Worm (Caenorhabditis elegans): ENCODE data around the gene hphd-1.

Gene hphd-1

ce11 chrII:12961293-12961692 is 35.1 kb downstream of the hphd-1 start:
- TF ChIP-seq hmg-4 (GFP tag; optimal IDR thresholded peaks at IDR 0.05): no peak
- no peak for TF ChIP-seq tbx-37 (GFP tag; conservative IDR thresholded peaks at IDR 0.05)
- no peak for TF ChIP-seq F13C5.2 (tag; optimal IDR thresholded peaks at IDR 0.05)
- no peak for TF ChIP-seq sea-1 (GFP tag; conservative IDR thresholded peaks at IDR 0.05)
- no peak for TF ChIP-seq tra-4 (tag; optimal IDR thresholded peaks at IDR 0.05)
- TF ChIP-seq scrt-1 (GFP tag; IDR thresholded peaks at IDR 0.05): no peak
- TF ChIP-seq tbx-11 (GFP tag; IDR thresholded peaks at IDR 0.05): no peak
- TF ChIP-seq B0310.2 (tag; optimal IDR thresholded peaks at IDR 0.05): no peak
- no peak for TF ChIP-seq ama-1 (optimal IDR thresholded peaks at IDR 0.05)
- no peak for TF ChIP-seq aly-1 (tag; optimal IDR thresholded peaks at IDR 0.05)
- TF ChIP-seq ceh-13 (GFP tag; optimal IDR thresholded peaks at IDR 0.05): no peak
- no peak for TF ChIP-seq hmbx-1 (tag; optimal IDR thresholded peaks at IDR 0.05)

- TF ChIP-seq ets-7 (tag; optimal IDR thresholded peaks at IDR 0.05): no peak
- no peak for TF ChIP-seq ceh-13 (GFP tag; optimal IDR thresholded peaks at IDR 0.05)
- no peak for TF ChIP-seq ceh-36 (tag; optimal IDR thresholded peaks at IDR 0.05)
- no peak for TF ChIP-seq hmg-4 (GFP tag; optimal IDR thresholded peaks at IDR 0.05)
- no peak for TF ChIP-seq pes-1 (GFP tag; IDR thresholded peaks at IDR 0.05)
- TF ChIP-seq ama-1 (optimal IDR thresholded peaks at IDR 0.05): no peak
- no peak for TF ChIP-seq F13C5.2 (tag; optimal IDR thresholded peaks at IDR 0.05)
- no peak for TF ChIP-seq tra-4 (tag; optimal IDR thresholded peaks at IDR 0.05)
- no peak for TF ChIP-seq aly-1 (tag; optimal IDR thresholded peaks at IDR 0.05)
- TF ChIP-seq tbx-11 (GFP tag; IDR thresholded peaks at IDR 0.05): no peak
- no peak for TF ChIP-seq hnd-1 (tag; optimal IDR thresholded peaks at IDR 0.05)
- no peak for TF ChIP-seq hmbx-1 (tag; optimal IDR thresholded peaks at IDR 0.05)
- no peak for TF ChIP-seq B0310.2 (tag; optimal IDR thresholded peaks at IDR 0.05)
- no peak for TF ChIP-seq scrt-1 (GFP tag; IDR thresholded peaks at IDR 0.05)
- no peak for TF ChIP-seq tbx-37 (GFP tag; conservative IDR thresholded peaks at IDR 0.05)
Observed at ce11 chrII:12960206-12960605, 36.2 kb downstream of the hphd-1 start.

ce11 chrII:12954670-12955069 is 41.7 kb downstream of the hphd-1 start, which contains the start of the genes Y38F1A.1 and Y38F1A.2:
Y38F1A.1 (minus strand) TSS chrII:12954770.
Y38F1A.2 (plus strand) TSS chrII:12954958.
- TF ChIP-seq ceh-13 (GFP tag; optimal IDR thresholded peaks at IDR 0.05): no peak

ce11 chrII:12953297-12953696 is 43.1 kb downstream of the hphd-1 start:
- no peak for TF ChIP-seq hmg-4 (GFP tag; optimal IDR thresholded peaks at IDR 0.05)
- no peak for TF ChIP-seq sea-1 (GFP tag; conservative IDR thresholded peaks at IDR 0.05)
- no peak for TF ChIP-seq pes-1 (GFP tag; IDR thresholded peaks at IDR 0.05)
- no peak for TF ChIP-seq hnd-1 (tag; optimal IDR thresholded peaks at IDR 0.05)
- TF ChIP-seq flt-1 (GFP tag; IDR thresholded peaks at IDR 0.05): no peak
- TF ChIP-seq tbx-37 (GFP tag; conservative IDR thresholded peaks at IDR 0.05): no peak
- no peak for TF ChIP-seq B0310.2 (tag; optimal IDR thresholded peaks at IDR 0.05)
- no peak for TF ChIP-seq ama-1 (optimal IDR thresholded peaks at IDR 0.05)
- no peak for TF ChIP-seq ets-7 (tag; optimal IDR thresholded peaks at IDR 0.05)
- no peak for TF ChIP-seq tra-4 (tag; optimal IDR thresholded peaks at IDR 0.05)

- TF ChIP-seq hnd-1 (tag; optimal IDR thresholded peaks at IDR 0.05) (no peak), pes-1 (GFP tag; IDR thresholded peaks at IDR 0.05) (no peak), B0310.2 (tag; optimal IDR thresholded peaks at IDR 0.05) (no peak), tra-4 (tag; optimal IDR thresholded peaks at IDR 0.05) (no peak), flt-1 (GFP tag; IDR thresholded peaks at IDR 0.05) (no peak), ceh-36 (tag; optimal IDR thresholded peaks at IDR 0.05) (no peak), sea-1 (GFP tag; conservative IDR thresholded peaks at IDR 0.05) (no peak)
Observed at ce11 chrII:12948158-12948557, 48.2 kb downstream of the hphd-1 start, which contains the start of gene F58G1.7. F58G1.7 (minus strand) TSS chrII:12948258.

DNA sequence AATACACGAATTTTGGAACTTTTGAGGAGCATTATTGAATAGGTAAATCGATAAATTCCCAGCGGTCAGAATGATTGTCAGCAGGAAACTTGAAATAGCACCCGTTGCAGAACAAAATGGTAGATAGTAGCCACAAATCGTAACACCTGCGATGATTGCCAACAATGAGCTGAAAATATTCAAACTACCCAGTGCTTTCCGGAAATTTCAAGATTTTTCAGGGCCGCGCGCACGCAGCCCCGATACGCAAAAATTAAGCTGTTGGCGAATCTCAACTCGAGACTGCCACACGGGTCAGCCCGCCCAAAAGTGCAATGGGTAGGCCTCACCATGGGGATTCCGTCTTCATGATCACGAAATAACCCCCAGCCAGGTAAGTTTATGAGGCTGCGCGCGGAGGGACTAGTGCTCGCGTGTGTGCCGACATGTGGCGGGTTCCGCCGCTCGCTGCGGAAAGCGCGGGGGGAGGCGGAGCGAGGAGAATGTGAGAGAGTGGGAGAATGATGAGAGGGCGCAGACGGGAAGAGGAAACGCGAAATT is 51.7 kb downstream of the hphd-1 start:
- TF ChIP-seq ceh-36 (tag; optimal IDR thresholded peaks at IDR 0.05) (peak; percentile 69), flt-1 (GFP tag; IDR thresholded peaks at IDR 0.05) (peak; percentile 47; the same call in 1 of the 2 replicates), tbx-11 (GFP tag; IDR thresholded peaks at IDR 0.05) (peak; percentile 58), aly-1 (tag; optimal IDR thresholded peaks at IDR 0.05) (peak; percentile 56), hnd-1 (tag; optimal IDR thresholded peaks at IDR 0.05) (no peak), pes-1 (GFP tag; IDR thresholded peaks at IDR 0.05) (peak; percentile 80; the same call in 1 of the 2 replicates), ceh-13 (GFP tag; optimal IDR thresholded peaks at IDR 0.05) (peak; percentile 21), tra-4 (tag; optimal IDR thresholded peaks at IDR 0.05) (peak; percentile 88), ets-7 (tag; optimal IDR thresholded peaks at IDR 0.05) (peak; percentile 48), B0310.2 (tag; optimal IDR thresholded peaks at IDR 0.05) (peak; percentile 86), sea-1 (GFP tag; conservative IDR thresholded peaks at IDR 0.05) (0 out of 2 replicates have a peak, but pooled peaks have one; percentile 68), ama-1 (optimal IDR thresholded peaks at IDR 0.05) (peak; percentile 97), tbx-37 (GFP tag; conservative IDR thresholded peaks at IDR 0.05) (peak; percentile 30; the same call in 1 of the 2 replicates), hmg-4 (GFP tag; optimal IDR thresholded peaks at IDR 0.05) (peak; percentile 85), F13C5.2 (tag; optimal IDR thresholded peaks at IDR 0.05) (peak; percentile 82), hmbx-1 (tag; optimal IDR thresholded peaks at IDR 0.05) (peak; percentile 66), scrt-1 (GFP tag; IDR thresholded peaks at IDR 0.05) (peak; percentile 36; the same call in 1 of the 2 replicates)
